Worm (Caenorhabditis elegans): ENCODE measurements around the gene hlh-27.

The hlh-27 gene

DNA sequence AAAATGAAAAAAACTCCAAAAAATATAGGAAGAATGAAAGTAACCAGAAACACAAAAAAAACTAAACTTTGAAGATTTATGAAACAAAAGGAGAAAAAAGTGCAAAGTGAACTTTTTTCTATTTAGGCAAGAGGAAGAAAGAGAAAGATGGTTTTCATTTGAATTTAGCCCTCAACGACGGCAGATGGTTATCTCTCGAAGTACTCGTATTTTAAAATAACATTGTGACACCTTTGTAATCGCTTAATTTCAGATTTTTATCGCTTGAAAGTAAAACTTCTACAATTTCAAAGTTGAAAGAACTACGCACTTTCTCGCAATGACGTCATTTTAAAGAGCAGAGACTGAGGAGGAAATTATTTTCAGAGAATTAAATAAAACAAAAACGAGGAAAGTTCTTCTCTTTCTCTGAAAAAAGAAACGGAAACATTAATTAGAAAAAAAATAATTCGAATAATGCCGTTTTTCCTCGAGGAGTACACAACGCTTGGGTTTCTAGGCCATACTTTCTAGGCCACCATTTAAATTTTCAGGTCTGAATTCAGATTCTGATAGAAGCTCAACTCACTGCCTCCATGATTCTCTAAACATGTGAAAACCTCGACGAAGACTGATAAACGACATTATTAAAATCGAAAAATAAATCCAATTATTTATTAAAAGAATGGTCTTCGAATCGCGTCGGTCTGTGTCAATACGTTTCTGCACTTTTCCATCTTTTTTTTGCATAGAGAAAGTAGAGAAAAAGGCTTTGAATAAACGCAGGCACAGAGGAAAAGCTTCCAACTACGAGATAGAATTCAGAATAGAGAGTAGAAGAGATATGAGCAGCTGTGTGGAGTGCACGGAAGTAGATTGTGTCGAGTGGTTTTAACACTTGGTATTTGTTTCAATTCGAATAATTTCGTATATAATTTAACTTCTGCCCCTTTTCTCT lies 28.3 kb downstream of the hlh-27 start:
- TF ChIP-seq zag-1 (tag; optimal IDR thresholded peaks at IDR 0.05), result no peak
- TF ChIP-seq elt-3 (tag; optimal IDR thresholded peaks at IDR 0.05), result no peak
- TF ChIP-seq sma-9 (GFP tag; optimal IDR thresholded peaks at IDR 0.05), result no peak
- TF ChIP-seq sma-9 (tag; optimal IDR thresholded peaks at IDR 0.05), result no peak
- TF ChIP-seq nhr-12 (tag; optimal IDR thresholded peaks at IDR 0.05), result no peak
- TF ChIP-seq unc-55 (GFP tag; optimal IDR thresholded peaks at IDR 0.05), result peak; percentile 44
- TF ChIP-seq C34F6.9 (tag; optimal IDR thresholded peaks at IDR 0.05), result peak; percentile 83
- no peak for TF ChIP-seq skn-1 (tag; optimal IDR thresholded peaks at IDR 0.05)
- TF ChIP-seq nhr-6 (tag; optimal IDR thresholded peaks at IDR 0.05), result no peak
- TF ChIP-seq lsy-2 (tag; optimal IDR thresholded peaks at IDR 0.05), result peak in 1 of 2 experiments; percentile 56
- peak; percentile 13 for TF ChIP-seq blmp-1 (tag; optimal IDR thresholded peaks at IDR 0.05; ENCODE audit: insufficient read depth)
- peak; percentile 44 for TF ChIP-seq nhr-129 (tag; optimal IDR thresholded peaks at IDR 0.05)
- TF ChIP-seq gmeb-1 (tag; optimal IDR thresholded peaks at IDR 0.05), result no peak
- TF ChIP-seq nhr-237 (tag; optimal IDR thresholded peaks at IDR 0.05), result no peak

DNA sequence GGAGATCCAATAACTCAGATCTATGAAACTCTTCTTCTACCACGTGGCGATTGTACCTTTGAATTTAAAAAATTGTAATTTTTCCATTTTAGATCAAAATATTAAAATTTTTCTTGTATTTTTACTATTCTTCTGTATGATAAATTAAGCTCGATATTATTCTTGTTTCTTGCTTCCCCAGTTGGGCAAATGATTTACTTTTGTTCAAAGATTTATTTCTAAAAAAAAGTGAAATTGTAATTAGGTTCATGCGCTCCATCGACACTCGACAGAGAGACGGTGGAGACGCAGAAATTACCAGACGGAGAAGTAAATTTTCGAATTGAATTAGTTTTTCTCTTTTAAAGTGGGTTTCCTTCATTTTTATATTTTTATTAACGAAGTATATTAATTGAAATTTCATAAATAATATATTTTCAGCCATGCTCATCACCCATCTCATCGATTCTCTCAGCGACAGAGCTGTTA lies 34.2 kb downstream of the hlh-27 start, which contains the start of gene npp-24:
npp-24 (plus strand) TSS at position 51 of the 468 bp plus-strand sequence.
- TF ChIP-seq blmp-1 (tag; optimal IDR thresholded peaks at IDR 0.05; ENCODE audit: insufficient read depth) (peak; percentile 49), unc-55 (GFP tag; optimal IDR thresholded peaks at IDR 0.05) (peak; percentile 13), C34F6.9 (tag; optimal IDR thresholded peaks at IDR 0.05) (peak; percentile 10), ztf-1 (GFP tag; conservative IDR thresholded peaks at IDR 0.05) (no peak), lsy-2 (tag; optimal IDR thresholded peaks at IDR 0.05) (peak in 1 of 2 experiments; percentile 38), Y55F3AM.14 (GFP tag; optimal IDR thresholded peaks at IDR 0.05) (no peak)

DNA sequence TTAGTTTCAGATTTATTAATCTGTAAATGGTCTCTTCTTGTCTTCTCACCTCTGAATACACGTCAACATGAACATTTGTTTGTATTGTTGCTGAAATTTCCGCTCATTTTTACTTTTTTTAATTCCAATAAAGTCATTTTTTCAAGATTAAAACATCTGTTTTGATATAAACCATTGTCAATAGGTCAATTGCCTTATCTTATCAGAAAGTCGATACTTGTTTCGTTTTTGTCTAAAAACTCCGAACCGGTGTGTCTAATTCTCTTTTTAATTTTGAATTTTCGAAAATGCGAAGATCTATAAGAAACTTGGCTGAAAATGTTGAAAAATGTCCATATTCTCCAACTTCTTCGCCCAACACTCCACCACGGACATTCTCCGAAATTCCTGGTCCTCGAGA lies 36.3 kb downstream of the hlh-27 start, which contains the start of gene cyp-44A1:
cyp-44A1 (plus strand) TSS at position 285 of the 400 bp plus-strand sequence.
- TF ChIP-seq gmeb-1 (tag; optimal IDR thresholded peaks at IDR 0.05) (no peak), fos-1 (tag; optimal IDR thresholded peaks at IDR 0.05) (peak; percentile 2)

DNA sequence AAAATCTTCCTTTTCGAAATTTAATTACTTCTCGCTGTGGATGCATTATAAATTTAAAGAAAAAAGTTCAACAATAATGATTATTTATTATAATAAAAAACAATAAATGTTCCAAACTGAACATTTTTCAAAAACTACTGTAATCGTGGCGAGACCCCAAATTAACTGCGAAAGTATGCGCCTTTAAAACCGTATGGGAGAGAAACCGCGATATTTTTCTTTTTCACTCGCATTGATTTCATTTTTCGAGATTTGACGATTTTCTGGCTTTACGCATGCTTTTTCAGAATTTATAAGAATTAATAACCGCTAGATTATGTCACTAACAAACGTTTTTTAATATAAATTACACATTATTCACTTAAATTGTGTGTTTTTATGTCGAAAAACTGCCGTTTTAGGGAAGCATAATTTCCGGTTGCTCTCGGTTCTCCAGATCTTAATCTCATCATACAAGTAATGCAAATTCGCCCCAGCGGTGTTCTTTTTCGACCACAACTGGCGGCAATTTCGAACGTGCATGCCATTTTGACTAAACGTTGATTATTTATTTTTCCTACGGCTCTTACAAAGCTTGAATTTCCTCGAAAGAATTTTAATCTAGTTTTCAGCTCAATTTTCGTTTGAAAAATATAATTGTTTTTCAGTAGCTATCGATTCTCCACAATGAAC lies 38.9 kb downstream of the hlh-27 start, which contains the start of gene F12A10.8:
F12A10.8 (minus strand) TSS at position 79 of the 672 bp plus-strand sequence.
- TF ChIP-seq gmeb-1 (tag; optimal IDR thresholded peaks at IDR 0.05), result peak; percentile 70
- peak in 1 of 2 experiments; percentile 49 for TF ChIP-seq lsy-2 (tag; optimal IDR thresholded peaks at IDR 0.05)
- no peak for TF ChIP-seq nhr-25 (tag; optimal IDR thresholded peaks at IDR 0.05)
- TF ChIP-seq crh-2 (tag; optimal IDR thresholded peaks at IDR 0.05), result no peak
- TF ChIP-seq nhr-129 (tag; optimal IDR thresholded peaks at IDR 0.05), result peak; percentile 35
- TF ChIP-seq C34F6.9 (tag; optimal IDR thresholded peaks at IDR 0.05), result peak; percentile 33
- no peak for TF ChIP-seq unc-39 (tag; optimal IDR thresholded peaks at IDR 0.05)
- no peak for TF ChIP-seq ama-1 (optimal IDR thresholded peaks at IDR 0.05)

DNA sequence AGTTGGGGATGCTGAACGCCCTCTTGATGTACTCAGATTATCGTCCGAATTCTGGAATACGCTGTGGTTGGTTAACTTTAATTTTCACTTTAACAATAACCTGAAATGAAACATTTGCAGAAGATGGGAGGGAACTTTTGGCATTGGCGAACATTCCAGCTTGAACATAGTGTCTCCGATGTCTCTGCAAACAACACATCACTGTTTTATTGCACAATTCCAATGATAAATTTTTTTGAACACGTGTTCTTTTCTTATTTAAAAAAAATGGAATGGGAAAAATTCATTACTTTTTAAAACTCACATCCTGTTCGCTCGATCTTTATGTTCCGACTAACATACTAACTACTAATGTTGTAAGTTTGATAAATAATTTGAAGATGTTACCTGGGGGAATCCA lies 39.5 kb downstream of the hlh-27 start, which contains the start of gene fzy-1:
fzy-1 (plus strand) TSS at position 301 of the 400 bp plus-strand sequence.
- TF ChIP-seq unc-62 (GFP tag; optimal IDR thresholded peaks at IDR 0.05), result no peak
- no peak for TF ChIP-seq unc-55 (GFP tag; optimal IDR thresholded peaks at IDR 0.05)
- no peak for TF ChIP-seq skn-1 (tag; optimal IDR thresholded peaks at IDR 0.05)
- TF ChIP-seq nhr-237 (tag; optimal IDR thresholded peaks at IDR 0.05), result no peak
- TF ChIP-seq sma-3 (GFP tag; optimal IDR thresholded peaks at IDR 0.05), result no peak
- no peak for TF ChIP-seq ztf-11 (tag; optimal IDR thresholded peaks at IDR 0.05)
- TF ChIP-seq snpc-4 (tag; optimal IDR thresholded peaks at IDR 0.05), result no peak
- TF ChIP-seq peb-1 (tag; optimal IDR thresholded peaks at IDR 0.05), result no peak
- TF ChIP-seq crh-2 (tag; optimal IDR thresholded peaks at IDR 0.05), result no peak
- no peak for TF ChIP-seq lin-39 (tag; optimal IDR thresholded peaks at IDR 0.05)
- no peak for TF ChIP-seq alr-1 (tag; optimal IDR thresholded peaks at IDR 0.05)
- no peak for TF ChIP-seq elt-3 (tag; optimal IDR thresholded peaks at IDR 0.05)
- no peak for TF ChIP-seq sem-4 (tag; optimal IDR thresholded peaks at IDR 0.05)
- TF ChIP-seq fos-1 (tag; optimal IDR thresholded peaks at IDR 0.05), result no peak
- TF ChIP-seq R02D3.7 (tag; optimal IDR thresholded peaks at IDR 0.05), result no peak
- TF ChIP-seq sma-9 (GFP tag; optimal IDR thresholded peaks at IDR 0.05), result no peak
- TF ChIP-seq sma-9 (tag; optimal IDR thresholded peaks at IDR 0.05), result no peak
- TF ChIP-seq ceh-82 (tag; optimal IDR thresholded peaks at IDR 0.05), result no peak

Measured in whole organism, L2 larva.